Worm (Caenorhabditis elegans) whole organism, L1 larva: ENCODE data around the gene unc-9.

Experiments used
- C16A3.4 ChIP-seq: fragments of 150-350 bp; optimal IDR thresholded peaks from 2 replicates; lab custom pipeline; 2014; ENCODE audit warnings: missing biosample characterization, missing genetic modification characterization
- aly-2 ChIP-seq: fragments of 150-350 bp; optimal IDR thresholded peaks from 2 replicates; lab custom pipeline; 2014; ENCODE audit warnings: missing biosample characterization, missing genetic modification characterization
- ceh-82 ChIP-seq, 3 experiments: fragments of 150-350 bp in 1 of 3; sonication (generic microtip) in 2 of 3; optimal IDR thresholded peaks; 2 replicates each; lab custom pipeline; 2014 to 2017; ENCODE audit warnings: missing biosample characterization in 3 of 3, missing genetic modification characterization in 3 of 3
- lin-39 ChIP-seq: fragments of 150-350 bp; optimal IDR thresholded peaks from 2 replicates; lab custom pipeline; 2014; ENCODE audit warnings: missing biosample characterization, missing genetic modification reagents, missing genetic modification characterization
- nhr-77 ChIP-seq: fragments of 150-350 bp; optimal IDR thresholded peaks from 2 replicates; lab custom pipeline; 2014; ENCODE audit warnings: missing biosample characterization, missing genetic modification characterization
- nhr-85 ChIP-seq: sonication (generic microtip); peaks from one replicate; lab custom pipeline; 2016; ENCODE audit warnings: missing genetic modification characterization, inconsistent platforms, missing compliant biosample characterization
- pag-3 ChIP-seq: sonication (generic microtip); optimal IDR thresholded peaks from 2 replicates; lab custom pipeline; 2017; ENCODE audit warnings: missing genetic modification characterization, mild to moderate bottlenecking, missing compliant biosample characterization, antibody characterized with exemption, borderline replicate concordance; ENCODE audit not compliant: insufficient read depth
- pax-3 ChIP-seq: fragments of 200-800 bp; sonication (Bioruptor generic); optimal IDR thresholded peaks from 2 replicates; lab custom pipeline; 2018; ENCODE audit warnings: mild to moderate bottlenecking, missing genetic modification characterization, moderate library complexity, missing compliant biosample characterization
- tbx-2 ChIP-seq: sonication (generic microtip); optimal IDR thresholded peaks from 2 replicates; lab custom pipeline; 2016; ENCODE audit warnings: missing genetic modification characterization, missing compliant biosample characterization
- unc-62 ChIP-seq: fragments of 150-350 bp; optimal IDR thresholded peaks from 2 replicates; lab custom pipeline; 2014; ENCODE audit warnings: missing biosample characterization, missing genetic modification reagents, missing genetic modification characterization
- zag-1 ChIP-seq: fragments of 150-350 bp; optimal IDR thresholded peaks from 2 replicates; lab custom pipeline; 2014; ENCODE audit warnings: missing biosample characterization, missing genetic modification characterization
- zip-4 ChIP-seq: fragments of 200-800 bp; sonication (Bioruptor generic); optimal IDR thresholded peaks from 2 replicates; lab custom pipeline; 2018; ENCODE audit warnings: mild to moderate bottlenecking, missing genetic modification characterization, moderate library complexity, missing compliant biosample characterization
- ztf-4 ChIP-seq: fragments of 150-350 bp; optimal IDR thresholded peaks from 2 replicates; lab custom pipeline; 2014; ENCODE audit warnings: missing biosample characterization, missing genetic modification characterization

DNA sequence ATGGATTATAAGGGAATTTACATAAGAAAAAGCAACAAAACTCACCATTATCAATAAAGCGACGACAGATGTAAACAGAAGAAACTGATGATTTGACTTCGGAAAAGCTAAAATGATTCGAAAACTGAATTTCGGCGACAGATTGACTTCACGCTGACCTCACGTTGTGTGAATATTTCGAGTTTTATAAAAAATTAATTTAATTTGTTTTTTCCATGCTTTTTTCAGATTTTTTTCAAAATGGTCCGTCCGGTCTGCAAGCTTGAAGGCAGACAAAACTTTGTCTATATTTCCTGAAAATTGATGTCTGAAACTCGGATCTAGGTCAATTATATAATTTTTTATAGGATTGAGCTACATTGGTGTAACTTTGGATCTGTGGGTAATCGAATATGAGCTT is 40.7 kb downstream of the unc-9 start, which contains the start of gene K08H2.5:
- TF ChIP-seq lin-39 (tag; lab: Kevin White, UChicago): no peak
- TF ChIP-seq ztf-4 (tag; lab: Kevin White, UChicago): no peak
- TF ChIP-seq zip-4 (GFP tag; lab: Kevin White, UChicago): no peak
- no peak for TF ChIP-seq pag-3 (tag; lab: Kevin White, UChicago)
- no peak for TF ChIP-seq aly-2 (tag; lab: Kevin White, UChicago)
- TF ChIP-seq nhr-77 (tag; lab: Kevin White, UChicago): no peak
- no peak for TF ChIP-seq tbx-2 (tag; lab: Kevin White, UChicago)
- TF ChIP-seq zag-1 (tag; lab: Kevin White, UChicago): no peak
- TF ChIP-seq nhr-85: no peak
- no peak for TF ChIP-seq ceh-82 (tag; optimal IDR thresholded peaks at IDR 0.05; lab: Kevin White, UChicago)
- TF ChIP-seq unc-62 (GFP tag; lab: Kevin White, UChicago): no peak
- TF ChIP-seq C16A3.4: no peak
- TF ChIP-seq pax-3 (tag; lab: Kevin White, UChicago): no peak
